Worm (Caenorhabditis elegans) whole organism, midembryonic: ENCODE data around the gene srw-59.

Experiments
- T22C8.4 ChIP-seq: fragments of 200-800 bp; sonication (Bioruptor generic); IDR thresholded peaks from 2 replicates; pipeline ENCODE4 v1.3.6; 2022; ENCODE audit warnings: missing genetic modification characterization, missing compliant biosample characterization
- cog-1 ChIP-seq: sonication (generic microtip); optimal IDR thresholded peaks from 2 replicates; lab custom pipeline; 2016; ENCODE audit warnings: missing genetic modification characterization, missing compliant biosample characterization
- flt-1 ChIP-seq: fragments of 200-800 bp; sonication (Bioruptor generic); IDR thresholded peaks from 2 replicates; pipeline ENCODE4 v1.3.6; 2022; ENCODE audit warnings: missing genetic modification characterization, missing compliant biosample characterization
- klf-2 ChIP-seq: fragments of 200-800 bp; sonication (Bioruptor generic); conservative IDR thresholded peaks from 2 replicates; pipeline ENCODE4 v1.3.6; 2022; ENCODE audit warnings: missing genetic modification reagents, missing genetic modification characterization, missing compliant biosample characterization
- med-1 ChIP-seq: sonication (generic microtip); optimal IDR thresholded peaks from 2 replicates; lab custom pipeline; 2017; ENCODE audit warnings: missing genetic modification characterization, mild to moderate bottlenecking, missing compliant biosample characterization, antibody characterized with exemption, missing genetic modification reagents; ENCODE audit not compliant: insufficient read depth
- ref-1 ChIP-seq: fragments of 200-800 bp; sonication (Bioruptor generic); conservative IDR thresholded peaks from 2 replicates; pipeline ENCODE4 v1.3.6; 2022; ENCODE audit warnings: missing genetic modification reagents, missing genetic modification characterization, missing compliant biosample characterization
- tab-1 ChIP-seq: fragments of 200-800 bp; sonication (Bioruptor generic); IDR thresholded peaks from 2 replicates; pipeline ENCODE4 v1.3.6; 2022; ENCODE audit warnings: missing genetic modification characterization, missing compliant biosample characterization
- ztf-23 ChIP-seq: fragments of 200-800 bp; sonication (Bioruptor generic); IDR thresholded peaks from 2 replicates; pipeline ENCODE4 v1.3.6; 2022; ENCODE audit warnings: missing genetic modification reagents, missing genetic modification characterization, missing compliant biosample characterization

DNA sequence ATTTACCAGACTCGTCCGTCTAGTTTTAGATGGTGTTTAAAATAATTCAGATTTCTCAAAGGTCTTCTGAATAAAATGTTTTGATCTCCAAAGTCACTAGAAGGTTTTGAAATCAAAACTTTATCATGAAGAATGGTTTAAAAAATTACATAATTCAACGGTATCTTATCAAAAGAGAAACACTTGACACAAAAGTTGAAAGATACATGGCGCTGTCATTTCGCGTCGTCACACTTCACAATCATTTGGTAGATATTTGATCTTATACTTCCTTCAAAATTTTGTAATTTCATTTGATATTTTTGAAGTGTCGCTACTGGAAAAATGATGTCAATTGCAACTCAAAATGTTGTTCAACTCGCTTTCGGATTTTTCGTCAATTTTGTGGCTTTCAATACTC is 6.3 kb upstream of the srw-59 start, which contains the start of gene F36G9.3:
- TF ChIP-seq T22C8.4 (GFP tag; lab: Robert Waterston, UW) (no peak), flt-1 (GFP tag; lab: Robert Waterston, UW) (no peak), klf-2 (GFP tag; lab: Robert Waterston, UW) (no peak), ref-1 (GFP tag; lab: Robert Waterston, UW) (no peak), med-1 (GFP tag; lab: Kevin White, UChicago) (no peak), cog-1 (tag; lab: Kevin White, UChicago) (no peak), ztf-23 (GFP tag; lab: Robert Waterston, UW) (no peak), tab-1 (GFP tag; lab: Robert Waterston, UW) (no peak)
